Worm (Caenorhabditis elegans) whole organism, late embryonic: ENCODE results near the gene gly-7.

ENCODE experiments used
- C08G9.2 ChIP-seq: sonication (generic microtip); optimal IDR thresholded peaks from 2 replicates; lab custom pipeline; 2016; ENCODE audit warnings: mild to moderate bottlenecking, missing genetic modification characterization, moderate library complexity, missing compliant biosample characterization
- F13H6.1 ChIP-seq: sonication (generic microtip); optimal IDR thresholded peaks from 2 replicates; lab custom pipeline; 2016; ENCODE audit warnings: missing genetic modification characterization, missing compliant biosample characterization
- K02D7.2 ChIP-seq: sonication (generic microtip); optimal IDR thresholded peaks from 2 replicates; lab custom pipeline; 2017; ENCODE audit warnings: mild to moderate bottlenecking, missing genetic modification characterization, missing compliant biosample characterization
- T23F11.4 ChIP-seq: fragments of 200-800 bp; sonication (Bioruptor generic); optimal IDR thresholded peaks from 2 replicates; lab custom pipeline; 2018; ENCODE audit warnings: mild to moderate bottlenecking, missing genetic modification characterization, missing compliant biosample characterization
- ahr-1 ChIP-seq: sonication (generic microtip); optimal IDR thresholded peaks from 2 replicates; lab custom pipeline; 2016; ENCODE audit warnings: missing genetic modification characterization, missing compliant biosample characterization
- ceh-14 ChIP-seq: sonication (generic microtip); optimal IDR thresholded peaks from 2 replicates; lab custom pipeline; 2016; ENCODE audit warnings: missing genotype, missing genetic modification characterization, missing compliant biosample characterization
- ceh-18 ChIP-seq: sonication (generic microtip); optimal IDR thresholded peaks from 2 replicates; lab custom pipeline; 2016; ENCODE audit warnings: missing genetic modification characterization, missing compliant biosample characterization
- ceh-30 ChIP-seq: fragments of 150-350 bp; optimal IDR thresholded peaks from 2 replicates; lab custom pipeline; 2014; ENCODE audit warnings: missing biosample characterization, missing genetic modification characterization
- ceh-31 ChIP-seq: sonication (generic microtip); optimal IDR thresholded peaks from 2 replicates; lab custom pipeline; 2016; ENCODE audit warnings: missing genetic modification characterization, missing compliant biosample characterization
- ceh-34 ChIP-seq: sonication (generic microtip); optimal IDR thresholded peaks from 2 replicates; lab custom pipeline; 2016; ENCODE audit warnings: mild to moderate bottlenecking, missing genetic modification characterization, missing compliant biosample characterization
- ceh-48 ChIP-seq: sonication (generic microtip); optimal IDR thresholded peaks from 2 replicates; lab custom pipeline; 2016; ENCODE audit warnings: missing genetic modification characterization, inconsistent platforms, missing compliant biosample characterization
- ceh-9 ChIP-seq: sonication (generic microtip); optimal IDR thresholded peaks from 2 replicates; lab custom pipeline; 2016; ENCODE audit warnings: mild to moderate bottlenecking, missing genetic modification characterization, inconsistent platforms, missing compliant biosample characterization
- che-1 ChIP-seq: sonication (generic microtip); optimal IDR thresholded peaks from 2 replicates; lab custom pipeline; 2016; ENCODE audit warnings: mild to moderate bottlenecking, missing genetic modification characterization, missing compliant biosample characterization
- dmd-4 ChIP-seq: sonication (generic microtip); optimal IDR thresholded peaks from 2 replicates; lab custom pipeline; 2016; ENCODE audit warnings: borderline replicate concordance, missing genetic modification characterization, missing compliant biosample characterization
- dve-1 ChIP-seq: sonication (generic microtip); optimal IDR thresholded peaks from 2 replicates; lab custom pipeline; 2017; ENCODE audit warnings: antibody characterized with exemption, mild to moderate bottlenecking, missing genetic modification characterization, missing compliant biosample characterization
- elt-2 ChIP-seq: sonication (generic microtip); optimal IDR thresholded peaks from 2 replicates; lab custom pipeline; 2016; ENCODE audit warnings: missing genetic modification reagents, missing genetic modification characterization, missing compliant biosample characterization
- ets-4 ChIP-seq: sonication (generic microtip); optimal IDR thresholded peaks from 2 replicates; lab custom pipeline; 2016; ENCODE audit warnings: missing genetic modification characterization, missing compliant biosample characterization
- eyg-1 ChIP-seq: sonication (generic microtip); optimal IDR thresholded peaks from 2 replicates; lab custom pipeline; 2016; ENCODE audit warnings: missing genotype, missing genetic modification characterization, missing compliant biosample characterization
- fkh-10 ChIP-seq: fragments of 150-350 bp; optimal IDR thresholded peaks from 2 replicates; lab custom pipeline; 2014; ENCODE audit warnings: missing biosample characterization, missing genetic modification reagents, missing genetic modification characterization
- gmeb-2 ChIP-seq: sonication (generic microtip); optimal IDR thresholded peaks from 2 replicates; lab custom pipeline; 2016; ENCODE audit warnings: missing genetic modification characterization, inconsistent platforms, missing compliant biosample characterization
- hlh-13 ChIP-seq: fragments of 200-800 bp; sonication (Bioruptor generic); optimal IDR thresholded peaks from 2 replicates; lab custom pipeline; 2018; ENCODE audit warnings: mild to moderate bottlenecking, missing genetic modification characterization, missing compliant biosample characterization
- hlh-6 ChIP-seq: sonication (generic microtip); optimal IDR thresholded peaks from 2 replicates; lab custom pipeline; 2016; ENCODE audit warnings: missing genotype, missing genetic modification characterization, missing compliant biosample characterization
- hlh-8 ChIP-seq: sonication (generic microtip); optimal IDR thresholded peaks from 2 replicates; lab custom pipeline; 2016; ENCODE audit warnings: missing genotype, missing genetic modification characterization, missing compliant biosample characterization
- lim-6 ChIP-seq: sonication (generic microtip); optimal IDR thresholded peaks from 2 replicates; lab custom pipeline; 2016; ENCODE audit warnings: missing genetic modification characterization, missing compliant biosample characterization
- lin-11 ChIP-seq: fragments of 200-800 bp; sonication (Bioruptor generic); optimal IDR thresholded peaks from 2 replicates; lab custom pipeline; 2018; ENCODE audit warnings: mild to moderate bottlenecking, missing genetic modification characterization, missing compliant biosample characterization
- mec-3 ChIP-seq: sonication (generic microtip); optimal IDR thresholded peaks from 2 replicates; lab custom pipeline; 2016; ENCODE audit warnings: borderline replicate concordance, missing genetic modification characterization, missing compliant biosample characterization
- nfya-1 ChIP-seq: sonication (generic microtip); optimal IDR thresholded peaks from 2 replicates; lab custom pipeline; 2017; ENCODE audit warnings: missing genetic modification characterization, mild to moderate bottlenecking, missing compliant biosample characterization, antibody characterized with exemption, moderate library complexity
- nhr-11 ChIP-seq: fragments of 150-350 bp; optimal IDR thresholded peaks from 2 replicates; lab custom pipeline; 2014; ENCODE audit warnings: missing biosample characterization, missing genetic modification characterization
- nhr-232 ChIP-seq: sonication (generic microtip); optimal IDR thresholded peaks from 2 replicates; lab custom pipeline; 2016; ENCODE audit warnings: missing genetic modification characterization, missing compliant biosample characterization
- npax-4 ChIP-seq: sonication (generic microtip); optimal IDR thresholded peaks from 2 replicates; lab custom pipeline; 2016; ENCODE audit warnings: missing genetic modification characterization, missing compliant biosample characterization
- odd-2 ChIP-seq: sonication (generic microtip); optimal IDR thresholded peaks from 2 replicates; lab custom pipeline; 2017; ENCODE audit warnings: antibody characterized with exemption, mild to moderate bottlenecking, missing genetic modification characterization, missing compliant biosample characterization
- pat-9 ChIP-seq: fragments of 200-800 bp; sonication (Bioruptor generic); optimal IDR thresholded peaks from 2 replicates; lab custom pipeline; 2018; ENCODE audit warnings: mild to moderate bottlenecking, missing genetic modification characterization, moderate library complexity, missing compliant biosample characterization
- pqm-1 ChIP-seq: sonication (generic microtip); optimal IDR thresholded peaks from 2 replicates; lab custom pipeline; 2016; ENCODE audit warnings: missing genetic modification characterization, missing compliant biosample characterization
- pros-1 ChIP-seq: fragments of 150-350 bp; optimal IDR thresholded peaks from 2 replicates; lab custom pipeline; 2014; ENCODE audit warnings: missing biosample characterization, missing genetic modification reagents, missing genetic modification characterization
- rnt-1 ChIP-seq: sonication (generic microtip); optimal IDR thresholded peaks from 2 replicates; lab custom pipeline; 2016; ENCODE audit warnings: missing genetic modification characterization, missing compliant biosample characterization
- sox-4 ChIP-seq: sonication (generic microtip); optimal IDR thresholded peaks from 2 replicates; lab custom pipeline; 2017; ENCODE audit warnings: mild to moderate bottlenecking, missing genetic modification characterization, inconsistent platforms, missing compliant biosample characterization
- syd-9 ChIP-seq: sonication (generic microtip); optimal IDR thresholded peaks from 2 replicates; lab custom pipeline; 2016; ENCODE audit warnings: mild to moderate bottlenecking, missing genetic modification characterization, moderate library complexity, missing compliant biosample characterization
- tbx-2 ChIP-seq: sonication (generic microtip); optimal IDR thresholded peaks from 2 replicates; lab custom pipeline; 2016; ENCODE audit warnings: missing genetic modification characterization, missing compliant biosample characterization
- tbx-7 ChIP-seq: sonication (generic microtip); optimal IDR thresholded peaks from 2 replicates; lab custom pipeline; 2016; ENCODE audit warnings: missing genotype, missing genetic modification characterization, missing compliant biosample characterization
- ttx-3 ChIP-seq: sonication (generic microtip); optimal IDR thresholded peaks from 2 replicates; lab custom pipeline; 2016; ENCODE audit warnings: missing genetic modification reagents, missing genetic modification characterization, missing compliant biosample characterization
- unc-3 ChIP-seq, 2 experiments: fragments of 200-800 bp in 1 of 2; sonication (Bioruptor generic) in 1 of 2; sonication (generic microtip) in 1 of 2; conservative IDR thresholded peaks in 1 of 2; optimal IDR thresholded peaks in 1 of 2; 2 replicates each; pipeline versions ENCODE4 v1.3.6 to Lab custom; 2016 to 2022; ENCODE audit warnings: missing compliant biosample characterization in 2 of 2, missing genetic modification characterization in 2 of 2, missing genetic modification reagents in 1 of 2
- unc-42 ChIP-seq: sonication (generic microtip); optimal IDR thresholded peaks from 2 replicates; lab custom pipeline; 2016; ENCODE audit warnings: missing genotype, missing genetic modification characterization, missing compliant biosample characterization
- unc-55 ChIP-seq: sonication (generic microtip); optimal IDR thresholded peaks from 2 replicates; lab custom pipeline; 2017; ENCODE audit warnings: missing biosample characterization, missing genetic modification reagents, missing genetic modification characterization
- unc-86 ChIP-seq: sonication (generic microtip); optimal IDR thresholded peaks from 2 replicates; lab custom pipeline; 2016; ENCODE audit warnings: missing genetic modification characterization, missing compliant biosample characterization
- ztf-16 ChIP-seq: sonication (generic microtip); optimal IDR thresholded peaks from 2 replicates; lab custom pipeline; 2017; ENCODE audit warnings: missing genetic modification characterization, missing compliant biosample characterization

gly-7 gene

ce11 chrV:1868596-1869263 is 47.6 kb upstream of the gly-7 start, which contains the start of gene knl-3 (continued):
- peak; percentile 27 for TF ChIP-seq T23F11.4 (GFP tag; lab: Kevin White, UChicago)
- TF ChIP-seq lim-6 (tag; lab: Kevin White, UChicago) = peak; percentile 28
- peak; percentile 54 for TF ChIP-seq tbx-2 (tag; lab: Kevin White, UChicago)
- no peak for TF ChIP-seq hlh-8 (tag; lab: Kevin White, UChicago)
- TF ChIP-seq hlh-13 (GFP tag; lab: Kevin White, UChicago) = peak; percentile 51
- peak; percentile 68 for TF ChIP-seq ceh-48 (tag; lab: Kevin White, UChicago)
- TF ChIP-seq unc-3 (GFP tag; conservative IDR thresholded peaks at IDR 0.05; lab: Robert Waterston, UW) = 0 out of 2 replicates have a peak, but pooled peaks have one; percentile 31
- TF ChIP-seq unc-3 (tag; optimal IDR thresholded peaks at IDR 0.05; lab: Kevin White, UChicago) = peak; percentile 67
- no peak for TF ChIP-seq hlh-6
- no peak for TF ChIP-seq npax-4 (tag; lab: Kevin White, UChicago)
- peak; percentile 64 for TF ChIP-seq sox-4
- TF ChIP-seq ceh-31 = peak; percentile 80
- TF ChIP-seq elt-2 = peak; percentile 77
- TF ChIP-seq gmeb-2 = peak; percentile 62
- TF ChIP-seq ceh-30 (tag; lab: Kevin White, UChicago) = peak; percentile 67
- peak; percentile 45 for TF ChIP-seq syd-9 (tag; lab: Kevin White, UChicago)
- TF ChIP-seq K02D7.2 (tag; lab: Kevin White, UChicago) = peak; percentile 52
- TF ChIP-seq odd-2 (tag; lab: Kevin White, UChicago) = no peak
- no peak for TF ChIP-seq pros-1 (tag; lab: Kevin White, UChicago)
- TF ChIP-seq nhr-232 (tag; lab: Kevin White, UChicago) = peak; percentile 4
- peak; percentile 38 for TF ChIP-seq che-1
- TF ChIP-seq tbx-7 = no peak
- peak; percentile 67 for TF ChIP-seq unc-86 (tag; lab: Kevin White, UChicago)
- TF ChIP-seq pqm-1 (tag; lab: Kevin White, UChicago) = no peak
- TF ChIP-seq eyg-1 (tag; lab: Kevin White, UChicago) = no peak
- peak; percentile 26 for TF ChIP-seq unc-55
- TF ChIP-seq C08G9.2 (tag; lab: Kevin White, UChicago) = peak; percentile 51
- TF ChIP-seq ceh-9 = no peak
- TF ChIP-seq ceh-18 (tag; lab: Kevin White, UChicago) = peak; percentile 49
- peak; percentile 66 for TF ChIP-seq ceh-14 (tag; lab: Kevin White, UChicago)
- peak; percentile 53 for TF ChIP-seq rnt-1 (tag; lab: Kevin White, UChicago)
- no peak for TF ChIP-seq nhr-11
- peak; percentile 83 for TF ChIP-seq nfya-1 (tag; lab: Kevin White, UChicago)
- no peak for TF ChIP-seq F13H6.1 (tag; lab: Kevin White, UChicago)
- peak; percentile 66 for TF ChIP-seq dve-1 (tag; lab: Kevin White, UChicago)
- no peak for TF ChIP-seq mec-3 (tag; lab: Kevin White, UChicago)
- peak; percentile 80 for TF ChIP-seq unc-42 (tag; lab: Kevin White, UChicago)
- TF ChIP-seq ahr-1 (tag; lab: Kevin White, UChicago) = peak; percentile 12
- TF ChIP-seq pat-9 (tag; lab: Kevin White, UChicago) = peak; percentile 37
- TF ChIP-seq ztf-16 (tag; lab: Kevin White, UChicago) = peak; percentile 36
- TF ChIP-seq ttx-3 = peak; percentile 31
- TF ChIP-seq fkh-10 (GFP tag; lab: Kevin White, UChicago) = peak; percentile 49
- TF ChIP-seq ceh-34 = peak; percentile 68
- TF ChIP-seq ets-4 (tag; lab: Kevin White, UChicago) = peak; percentile 7
- peak; percentile 40 for TF ChIP-seq lin-11
- no peak for TF ChIP-seq dmd-4 (tag; lab: Kevin White, UChicago)
